Fruit fly (Drosophila melanogaster) Kc167 (cell line): ENCODE results near the gene CG32069.

Source experiments
- h ChIP-seq: fragments of >200 bp; optimal IDR thresholded peaks from 3 replicates; lab custom pipeline; 2018; ENCODE audit warnings: missing external identifiers
- psq ChIP-seq: fragments of >200 bp; optimal IDR thresholded peaks from 2 replicates; lab custom pipeline; 2017; ENCODE audit warnings: missing external identifiers
- ttk ChIP-seq: sonication (Bioruptor generic); optimal IDR thresholded peaks from 2 replicates; lab custom pipeline; 2017; ENCODE audit warnings: missing external identifiers

- TF ChIP-seq ttk = no peak
- no peak for TF ChIP-seq h (lab: Kevin White, UChicago)
- TF ChIP-seq psq (lab: Kevin White, UChicago) = no peak
Measured at dm6 chr3L:11094279-11094678, 31.9 kb upstream of the CG32069 start.
